Fruit fly (Drosophila melanogaster): ENCODE data around the gene CG11786.

DNA sequence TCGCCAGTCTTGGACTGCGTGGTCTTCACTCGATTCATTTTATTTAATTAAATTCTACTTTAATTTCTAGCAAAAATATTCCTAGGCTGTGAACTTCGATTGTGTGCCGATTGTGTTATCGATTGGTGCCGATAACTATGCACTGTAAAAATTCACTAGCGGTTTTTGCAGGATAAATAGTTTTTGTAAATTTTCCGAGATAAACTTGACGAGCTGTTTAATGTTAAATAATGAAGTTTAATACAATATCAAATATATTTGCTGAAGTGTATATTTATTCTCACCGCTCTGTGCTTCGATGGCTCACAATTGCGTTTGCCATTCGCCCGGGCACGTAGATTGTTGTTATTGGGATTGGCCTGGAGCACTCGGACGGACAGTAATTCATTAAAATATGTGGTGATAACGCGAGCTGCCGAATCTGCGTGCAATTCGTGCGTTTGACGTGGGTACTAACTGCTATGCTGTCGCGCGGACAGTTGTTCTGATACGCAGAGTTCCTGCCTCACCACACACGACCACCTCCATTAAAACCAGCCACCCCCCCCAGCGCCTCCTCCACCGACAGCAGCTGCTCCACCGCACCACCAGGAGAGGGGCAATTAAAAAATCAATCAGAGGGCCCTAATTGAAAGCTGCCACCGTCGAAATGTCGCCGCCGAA, 21.1 kb upstream of the CG11786 start, which contains the start of the genes EMC6 and Hr96:
- peak; percentile 85 for TF ChIP-seq dsf (GFP tag; optimal IDR thresholded peaks at IDR 0.05; ENCODE audit: borderline replicate concordance)
- TF ChIP-seq Hr83 (GFP tag; optimal IDR thresholded peaks at IDR 0.05; ENCODE audit: poor library complexity, severe bottlenecking) = peak; percentile 98
- TF ChIP-seq psq (GFP tag; optimal IDR thresholded peaks at IDR 0.05) = peak; percentile 83
- peak; percentile 93 for TF ChIP-seq br (GFP tag; optimal IDR thresholded peaks at IDR 0.05)
- TF ChIP-seq tai (GFP tag; optimal IDR thresholded peaks at IDR 0.05) = no peak
- no peak for TF ChIP-seq sage (GFP tag; optimal IDR thresholded peaks at IDR 0.05)
- no peak for TF ChIP-seq Abd-B (GFP tag; optimal IDR thresholded peaks at IDR 0.05)
- peak; percentile 84 for TF ChIP-seq GATAd (GFP tag; optimal IDR thresholded peaks at IDR 0.05)
- no peak for TF ChIP-seq Dfd (GFP tag; optimal IDR thresholded peaks at IDR 0.05)
- TF ChIP-seq pan (optimal IDR thresholded peaks at IDR 0.05) = no peak
